Worm (Caenorhabditis elegans) whole organism, young adult: ENCODE results near the gene trxr-1.

Experiments used
- K11D2.4 ChIP-seq: fragments of 200-800 bp; sonication (Bioruptor generic); IDR thresholded peaks from 2 replicates; pipeline ENCODE4 v1.3.6; 2022; ENCODE audit warnings: missing genetic modification reagents, missing genetic modification characterization, missing compliant biosample characterization
- K12H6.12 ChIP-seq: fragments of 200-800 bp; sonication (Bioruptor generic); optimal IDR thresholded peaks from 2 replicates; lab custom pipeline; 2018; ENCODE audit warnings: mild to moderate bottlenecking, missing genetic modification characterization, missing compliant biosample characterization
- ZK185.1 ChIP-seq: sonication (generic microtip); optimal IDR thresholded peaks from 2 replicates; lab custom pipeline; 2016; ENCODE audit warnings: mild to moderate bottlenecking, missing genetic modification characterization, missing compliant biosample characterization; ENCODE audit not compliant: poor library complexity, severe bottlenecking
- aptf-2 ChIP-seq: fragments of 200-800 bp; sonication (Bioruptor generic); conservative IDR thresholded peaks from 2 replicates; pipeline ENCODE4 v1.3.6; 2022; ENCODE audit warnings: missing genetic modification reagents, missing genetic modification characterization, missing compliant biosample characterization
- ceh-58 ChIP-seq: fragments of 200-800 bp; sonication (Bioruptor generic); IDR thresholded peaks from 2 replicates; pipeline ENCODE4 v1.3.6; 2022; ENCODE audit warnings: missing genetic modification characterization, missing compliant biosample characterization
- chd-7 ChIP-seq: sonication (generic microtip); optimal IDR thresholded peaks from 2 replicates; lab custom pipeline; 2016; ENCODE audit warnings: mild to moderate bottlenecking, missing genetic modification characterization, moderate library complexity, missing compliant biosample characterization
- madf-10 ChIP-seq: sonication (generic microtip); optimal IDR thresholded peaks from 2 replicates; lab custom pipeline; 2016; ENCODE audit warnings: mild to moderate bottlenecking, missing genetic modification characterization, missing compliant biosample characterization
- nfya-2 ChIP-seq: fragments of 200-800 bp; sonication (Bioruptor generic); IDR thresholded peaks from 2 replicates; pipeline ENCODE4 v1.3.6; 2022; ENCODE audit warnings: missing genetic modification reagents, missing genetic modification characterization, missing compliant biosample characterization
- nhr-27 ChIP-seq: fragments of 200-800 bp; sonication (Bioruptor generic); optimal IDR thresholded peaks from 2 replicates; lab custom pipeline; 2018; ENCODE audit warnings: mild to moderate bottlenecking, missing genetic modification characterization, moderate library complexity, missing compliant biosample characterization
- rpc-1 ChIP-seq, 2 experiments: fragments of 150-350 bp in 1 of 2; sonication (generic microtip) in 1 of 2; optimal IDR thresholded peaks; 2 replicates each; lab custom pipeline; 2014 to 2018; ENCODE audit warnings: missing biosample characterization in 1 of 2, missing genetic modification characterization in 1 of 2, missing genetic modification reagents in 1 of 2, missing genotype in 1 of 2
- snpc-1.3 ChIP-seq: sonication (generic microtip); optimal IDR thresholded peaks from 2 replicates; lab custom pipeline; 2017; ENCODE audit warnings: missing genetic modification characterization, mild to moderate bottlenecking, missing compliant biosample characterization, antibody characterized with exemption, moderate library complexity, missing genotype, missing genetic modification reagents; ENCODE audit not compliant: insufficient read depth
- tbp1 ChIP-seq: fragments of 200-800 bp; sonication (Bioruptor generic); optimal IDR thresholded peaks from 2 replicates; lab custom pipeline; 2018; ENCODE audit warnings: mild to moderate bottlenecking, missing genetic modification characterization, missing compliant biosample characterization
- unc-62 ChIP-seq: fragments of 150-350 bp; optimal IDR thresholded peaks from 2 replicates; lab custom pipeline; 2014; ENCODE audit warnings: missing biosample characterization, missing genetic modification reagents, missing genetic modification characterization
- ztf-18 ChIP-seq: sonication (generic microtip); optimal IDR thresholded peaks from 2 replicates; lab custom pipeline; 2016; ENCODE audit warnings: missing genotype, mild to moderate bottlenecking, missing genetic modification characterization, missing compliant biosample characterization

ce11 chrIV:7010835-7011234, 919 bp upstream of the trxr-1 start, which contains the start of gene C25A8.1:
- TF ChIP-seq nhr-27 (tag; lab: Kevin White, UChicago) = no peak
- no peak for TF ChIP-seq K11D2.4 (GFP tag; lab: Robert Waterston, UW)
- TF ChIP-seq tbp1 = no peak
- TF ChIP-seq ZK185.1 (tag; lab: Kevin White, UChicago) = no peak
- no peak for TF ChIP-seq rpc-1 (optimal IDR thresholded peaks at IDR 0.05; lab: Kevin White, UChicago)
- no peak for TF ChIP-seq rpc-1 (tag; optimal IDR thresholded peaks at IDR 0.05; lab: Kevin White, UChicago)
- no peak for TF ChIP-seq chd-7
- TF ChIP-seq nfya-2 (GFP tag; lab: Robert Waterston, UW) = no peak
- TF ChIP-seq ztf-18 (tag; lab: Kevin White, UChicago) = no peak
- no peak for TF ChIP-seq unc-62 (GFP tag; lab: Kevin White, UChicago)
- no peak for TF ChIP-seq snpc-1.3 (tag; lab: Kevin White, UChicago)
- no peak for TF ChIP-seq madf-10 (tag; lab: Kevin White, UChicago)
- no peak for TF ChIP-seq ceh-58 (GFP tag; lab: Robert Waterston, UW)
- TF ChIP-seq aptf-2 (GFP tag; lab: Robert Waterston, UW) = no peak
- TF ChIP-seq K12H6.12 (tag; lab: Kevin White, UChicago) = no peak
